Worm (Caenorhabditis elegans) whole organism, L4 larva: ENCODE data around the gene F22E5.12.
A peak's percentile ranks its signal among the peaks of the same experiment; 100 is the strongest.

Experiments
- F26F4.8 ChIP-seq: fragments of 200-800 bp; sonication (Bioruptor generic); conservative IDR thresholded peaks from 2 replicates; pipeline ENCODE4 v1.3.6; 2022; ENCODE audit warnings: missing genetic modification characterization, missing compliant biosample characterization
- F37D6.2 ChIP-seq: sonication (generic microtip); optimal IDR thresholded peaks from 2 replicates; lab custom pipeline; 2016; ENCODE audit warnings: mild to moderate bottlenecking, missing genetic modification characterization, missing compliant biosample characterization
- Y105C5A.15 ChIP-seq: fragments of 200-800 bp; sonication (Bioruptor generic); IDR thresholded peaks from 2 replicates; pipeline ENCODE4 v1.3.6; 2022; ENCODE audit warnings: missing genetic modification characterization, missing compliant biosample characterization
- aha-1 ChIP-seq: fragments of 150-350 bp; peaks from one replicate; lab custom pipeline; 2014; ENCODE audit warnings: missing biosample characterization, missing genetic modification characterization
- ceh-20 ChIP-seq: fragments of 200-800 bp; sonication (Bioruptor generic); IDR thresholded peaks from 2 replicates; pipeline ENCODE4 v1.3.6; 2022; ENCODE audit warnings: missing genetic modification reagents, missing genetic modification characterization, missing compliant biosample characterization
- ceh-28 ChIP-seq: fragments of 150-350 bp; optimal IDR thresholded peaks from 2 replicates; lab custom pipeline; 2014; ENCODE audit warnings: missing biosample characterization, missing genetic modification reagents, missing genetic modification characterization
- ceh-62 ChIP-seq: sonication (generic microtip); optimal IDR thresholded peaks from 2 replicates; lab custom pipeline; 2017; ENCODE audit warnings: missing biosample characterization, missing genetic modification characterization
- ceh-82 ChIP-seq: sonication (generic microtip); optimal IDR thresholded peaks from 2 replicates; lab custom pipeline; 2017; ENCODE audit warnings: missing biosample characterization, missing genetic modification characterization
- ces-1 ChIP-seq: fragments of 150-350 bp; sonication (generic microtip); optimal IDR thresholded peaks from 4 replicates; lab custom pipeline; 2014; ENCODE audit warnings: missing biosample characterization, missing genetic modification reagents, missing genetic modification characterization
- daf-19 ChIP-seq: fragments of 200-800 bp; sonication (Bioruptor generic); conservative IDR thresholded peaks from 2 replicates; pipeline ENCODE4 v1.3.6; 2022; ENCODE audit warnings: missing genetic modification characterization, missing compliant biosample characterization
- dmd-8 ChIP-seq: fragments of 200-800 bp; sonication (Bioruptor generic); IDR thresholded peaks from 2 replicates; pipeline ENCODE4 v1.3.6; 2022; ENCODE audit warnings: missing genetic modification characterization, missing compliant biosample characterization
- egl-43 ChIP-seq: fragments of 200-800 bp; sonication (Bioruptor generic); IDR thresholded peaks from 2 replicates; pipeline ENCODE4 v1.3.6; 2022; ENCODE audit warnings: missing genetic modification reagents, missing genetic modification characterization, missing compliant biosample characterization
- hif-1 ChIP-seq, 2 experiments: sonication (generic microtip); optimal IDR thresholded peaks; 2 replicates each; lab custom pipeline; 2016 to 2017; ENCODE audit warnings: missing compliant biosample characterization in 2 of 2, missing genetic modification characterization in 2 of 2, missing genetic modification reagents in 2 of 2, missing genotype in 2 of 2, mild to moderate bottlenecking in 1 of 2
- lim-7 ChIP-seq: fragments of 200-800 bp; sonication (Bioruptor generic); IDR thresholded peaks from 2 replicates; pipeline ENCODE4 v1.3.6; 2022; ENCODE audit warnings: missing genetic modification characterization, missing compliant biosample characterization
- lin-38 ChIP-seq: fragments of 200-800 bp; sonication (Bioruptor generic); IDR thresholded peaks from 2 replicates; pipeline ENCODE4 v1.3.6; 2022; ENCODE audit warnings: missing genetic modification reagents, missing genetic modification characterization, missing compliant biosample characterization
- lin-39 ChIP-seq: fragments of 150-350 bp; optimal IDR thresholded peaks from 2 replicates; lab custom pipeline; 2014; ENCODE audit warnings: missing biosample characterization, missing genetic modification reagents, missing genetic modification characterization
- mdl-1 ChIP-seq, 2 experiments: fragments of 150-350 bp in 1 of 2; sonication (generic microtip) in 1 of 2; optimal IDR thresholded peaks; 2 replicates each; lab custom pipeline; 2014 to 2017; ENCODE audit warnings: missing biosample characterization in 2 of 2, missing genetic modification characterization in 2 of 2
- mdt-29 ChIP-seq: fragments of 200-800 bp; sonication (Bioruptor generic); IDR thresholded peaks from 2 replicates; pipeline ENCODE4 v1.3.6; 2022; ENCODE audit warnings: missing genetic modification reagents, missing genetic modification characterization, missing compliant biosample characterization
- mep-1 ChIP-seq: fragments of 150-350 bp; sonication (generic microtip); optimal IDR thresholded peaks from 3 replicates; lab custom pipeline; 2014; ENCODE audit warnings: missing biosample characterization, missing genetic modification characterization
- nhr-102 ChIP-seq: sonication (generic microtip); optimal IDR thresholded peaks from 2 replicates; lab custom pipeline; 2016; ENCODE audit warnings: mild to moderate bottlenecking, missing genetic modification characterization, moderate library complexity, missing compliant biosample characterization
- nhr-25 ChIP-seq: sonication (generic microtip); optimal IDR thresholded peaks from 2 replicates; lab custom pipeline; 2017; ENCODE audit warnings: missing genetic modification characterization, mild to moderate bottlenecking, missing compliant biosample characterization, antibody characterized with exemption, moderate library complexity, borderline replicate concordance; ENCODE audit not compliant: insufficient read depth
- nhr-6 ChIP-seq: fragments of 150-350 bp; optimal IDR thresholded peaks from 2 replicates; lab custom pipeline; 2014; ENCODE audit warnings: missing biosample characterization, missing genetic modification characterization
- saeg-2 ChIP-seq: fragments of 200-800 bp; sonication (Bioruptor generic); IDR thresholded peaks from 2 replicates; pipeline ENCODE4 v1.3.6; 2022; ENCODE audit warnings: missing genetic modification reagents, missing genetic modification characterization, missing compliant biosample characterization
- sdz-12 ChIP-seq: fragments of 200-800 bp; sonication (Bioruptor generic); optimal IDR thresholded peaks from 2 replicates; lab custom pipeline; 2018; ENCODE audit warnings: mild to moderate bottlenecking, missing genetic modification characterization, missing compliant biosample characterization
- set-16 ChIP-seq: fragments of 200-800 bp; sonication (Bioruptor generic); IDR thresholded peaks from 2 replicates; pipeline ENCODE4 v1.3.6; 2022; ENCODE audit warnings: missing genetic modification reagents, missing genetic modification characterization, missing compliant biosample characterization
- tra-1 ChIP-seq: fragments of 200-800 bp; sonication (Bioruptor generic); IDR thresholded peaks from 2 replicates; pipeline ENCODE4 v1.3.6; 2022; ENCODE audit warnings: missing genetic modification reagents, missing genetic modification characterization, missing compliant biosample characterization
- unc-39 ChIP-seq: sonication (generic microtip); optimal IDR thresholded peaks from 2 replicates; lab custom pipeline; 2017; ENCODE audit warnings: missing biosample characterization, missing genetic modification characterization
- ztf-11 ChIP-seq: fragments of 150-350 bp; optimal IDR thresholded peaks from 2 replicates; lab custom pipeline; 2014; ENCODE audit warnings: missing biosample characterization, missing genetic modification characterization
- ztf-7 ChIP-seq: fragments of 150-350 bp; optimal IDR thresholded peaks from 2 replicates; lab custom pipeline; 2014; ENCODE audit warnings: missing biosample characterization, missing genetic modification characterization

F22E5.12 gene

DNA sequence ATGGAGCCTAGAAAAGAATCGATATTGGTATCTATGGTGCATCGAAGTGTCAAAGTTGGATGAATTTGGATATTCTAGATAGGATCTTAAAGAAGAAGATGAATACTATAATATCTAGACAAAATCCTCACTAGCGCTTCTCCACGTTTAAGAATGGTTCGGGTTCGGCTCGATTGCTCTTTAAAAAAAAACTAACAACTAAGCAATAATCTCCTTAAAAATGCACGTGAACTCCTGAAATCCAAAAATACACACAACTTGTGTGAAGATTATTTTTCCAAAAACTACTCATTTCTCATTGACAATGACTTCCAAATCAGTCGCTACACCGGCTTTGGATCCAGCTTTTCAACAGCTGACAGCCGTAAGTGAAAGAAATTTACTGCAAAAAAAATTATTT is 15.5 kb downstream of the F22E5.12 start, which contains the start of gene D2062.1:
TSS of gene D2062.1 (plus strand) at position 301 of the 400 bp plus-strand sequence.
- TF ChIP-seq ces-1 (GFP tag; lab: Kevin White, UChicago) (no peak), nhr-6 (no peak)

DNA sequence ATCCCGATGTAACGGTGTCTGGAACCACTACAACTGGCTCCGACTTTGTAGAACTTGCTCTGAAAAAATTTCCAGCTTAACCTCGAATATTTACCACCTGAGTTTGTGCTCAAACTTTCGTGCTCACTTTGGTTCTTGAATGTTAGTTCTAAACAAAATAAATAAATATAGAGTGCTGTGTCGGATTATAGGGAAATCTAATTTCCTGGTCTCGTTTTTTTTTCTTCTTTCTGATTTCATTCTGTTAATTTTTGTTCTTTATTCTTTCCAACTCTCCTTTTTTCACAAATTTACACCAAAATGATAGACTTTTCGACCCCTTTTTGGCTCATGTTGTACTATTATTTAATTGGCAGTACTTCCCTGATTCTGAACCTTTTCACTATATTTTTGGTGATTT is 17.4 kb downstream of the F22E5.12 start, which contains the start of gene sri-37:
TSS of gene sri-37 (plus strand) at position 301 of the 400 bp plus-strand sequence.
- TF ChIP-seq mep-1 (tag; lab: Kevin White, UChicago) (no peak), lin-38 (GFP tag; lab: Robert Waterston, UW) (no peak), tra-1 (no peak)

DNA sequence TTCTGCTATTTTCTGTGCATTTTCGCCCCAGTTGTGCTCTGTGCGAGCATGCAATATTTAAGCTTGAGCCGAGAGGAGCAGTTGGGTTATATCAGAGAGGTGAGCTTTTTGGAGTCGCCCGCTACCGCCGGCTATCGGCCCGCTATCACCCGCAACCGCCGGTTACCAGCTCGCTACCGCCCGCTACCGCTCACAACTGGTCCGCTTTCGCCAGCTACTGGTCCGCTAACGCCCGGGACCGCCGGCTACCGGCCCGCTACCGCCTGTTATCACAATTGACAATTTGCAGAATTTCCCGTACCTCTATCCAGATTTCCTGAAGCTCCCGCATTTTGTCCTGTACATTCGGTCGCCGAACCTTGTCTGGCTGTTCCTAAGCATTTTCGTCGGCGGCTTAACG is 18.3 kb downstream of the F22E5.12 start:
- TF ChIP-seq set-16 (GFP tag; lab: Robert Waterston, UW) (peak; percentile 91), tra-1 (no peak), egl-43 (GFP tag; lab: Robert Waterston, UW) (peak; percentile 67; the same call in 1 of the 2 replicates), nhr-102 (tag; lab: Kevin White, UChicago) (no peak), F26F4.8 (GFP tag; lab: Robert Waterston, UW) (0 out of 2 replicates have a peak, but pooled peaks have one; percentile 26), mdt-29 (GFP tag; lab: Robert Waterston, UW) (no peak), mep-1 (tag; lab: Kevin White, UChicago) (no peak), nhr-25 (tag; lab: Kevin White, UChicago) (no peak), lin-39 (tag; lab: Kevin White, UChicago) (no peak)

DNA sequence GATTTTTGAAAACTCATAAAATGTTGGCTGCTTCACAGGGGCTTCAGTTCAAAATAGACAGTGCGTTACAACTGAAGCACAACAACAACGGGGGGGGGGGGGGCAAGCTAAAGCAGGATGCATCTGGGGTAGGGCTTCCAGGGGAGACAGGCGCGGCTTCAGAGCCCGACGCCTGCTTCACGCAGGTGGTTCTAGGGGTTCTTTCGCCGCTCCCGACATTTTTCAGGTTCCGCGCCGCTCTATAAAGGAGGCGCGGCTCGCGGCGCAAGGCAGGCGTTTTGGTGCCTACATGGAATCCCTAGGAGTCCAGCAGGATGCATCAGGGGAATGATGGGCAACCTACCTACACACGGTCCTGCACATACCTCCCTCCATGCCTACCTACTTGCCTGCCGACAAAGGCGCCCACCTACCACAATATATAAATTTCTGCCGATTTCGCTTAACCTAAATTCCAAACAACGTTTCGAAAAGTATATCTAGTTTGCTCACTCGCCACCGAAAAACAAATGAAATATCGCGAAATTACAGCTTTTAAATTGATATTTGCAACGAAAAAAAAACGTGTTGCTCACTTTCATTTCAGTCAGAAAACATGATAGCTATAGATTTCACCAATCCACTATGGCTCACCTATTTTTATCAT is 19.4 kb downstream of the F22E5.12 start, which contains the start of gene sri-71:
TSS of gene sri-71 (plus strand) at position 596 of the 646 bp plus-strand sequence.
- TF ChIP-seq sdz-12 (GFP tag; lab: Kevin White, UChicago) (no peak), set-16 (GFP tag; lab: Robert Waterston, UW) (peak; percentile 93), unc-39 (tag; lab: Kevin White, UChicago) (no peak), ceh-20 (GFP tag; lab: Robert Waterston, UW) (no peak), aha-1 (tag; lab: Kevin White, UChicago) (peak; percentile 10), saeg-2 (GFP tag; lab: Robert Waterston, UW) (no peak), F37D6.2 (tag; lab: Kevin White, UChicago) (no peak), egl-43 (GFP tag; lab: Robert Waterston, UW) (peak; percentile 65; the same call in 1 of the 2 replicates), mdl-1 (tag; optimal IDR thresholded peaks at IDR 0.05; lab: Kevin White, UChicago) (no peak)

DNA sequence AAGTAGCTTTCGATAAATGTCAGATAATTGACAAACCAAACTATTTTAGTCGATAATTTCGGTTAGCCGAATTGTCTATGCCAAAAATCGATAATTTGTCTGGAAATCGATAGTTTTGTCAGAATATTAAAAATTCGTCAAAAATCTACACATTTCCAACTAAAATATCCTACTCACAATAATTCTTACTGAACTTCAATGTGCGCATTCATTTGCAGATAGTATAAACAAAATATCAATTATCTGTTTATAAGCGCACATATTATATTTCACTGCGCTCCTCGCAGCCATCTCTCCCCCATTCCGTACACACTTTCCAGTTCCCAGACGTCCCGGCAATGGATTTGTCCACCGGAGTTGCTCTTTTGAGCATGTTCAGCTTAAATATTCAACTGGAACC is 21.9 kb downstream of the F22E5.12 start, which contains the start of gene lgc-28:
TSS of gene lgc-28 (plus strand) at position 301 of the 400 bp plus-strand sequence.
- no peak for TF ChIP-seq lim-7 (GFP tag; lab: Robert Waterston, UW)
- TF ChIP-seq dmd-8 (GFP tag; lab: Robert Waterston, UW), result no peak
- TF ChIP-seq, all 104 proteins: peak for 0

DNA sequence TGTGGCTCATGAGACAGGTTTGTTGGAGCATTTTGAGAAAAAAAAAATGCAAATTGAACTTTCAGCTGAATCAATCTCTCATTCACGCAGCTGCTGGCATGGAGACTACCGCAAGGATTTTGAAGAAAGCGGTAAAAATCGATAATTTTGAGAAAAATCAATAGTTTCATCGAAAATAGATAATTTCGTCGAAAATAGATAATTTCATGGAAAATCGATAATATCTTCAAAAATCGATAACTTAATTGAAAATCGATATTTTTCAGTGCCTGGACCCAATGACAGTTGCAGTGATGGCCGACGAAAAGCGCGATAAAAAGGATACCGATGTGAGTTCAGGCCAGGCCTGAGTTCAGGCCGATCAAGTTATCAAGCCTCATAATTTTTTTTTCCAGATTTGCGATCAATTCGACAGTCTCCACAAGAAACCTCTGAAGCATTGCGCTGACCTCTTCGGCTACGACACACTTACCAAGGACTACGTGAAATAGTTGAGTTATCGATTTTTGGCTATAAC is 23.7 kb downstream of the F22E5.12 start, which contains the start of gene D2062.4:
TSS of gene D2062.4 (plus strand) at position 467 of the 517 bp plus-strand sequence.
- TF ChIP-seq ceh-28 (tag; lab: Kevin White, UChicago), result peak; percentile 61

DNA sequence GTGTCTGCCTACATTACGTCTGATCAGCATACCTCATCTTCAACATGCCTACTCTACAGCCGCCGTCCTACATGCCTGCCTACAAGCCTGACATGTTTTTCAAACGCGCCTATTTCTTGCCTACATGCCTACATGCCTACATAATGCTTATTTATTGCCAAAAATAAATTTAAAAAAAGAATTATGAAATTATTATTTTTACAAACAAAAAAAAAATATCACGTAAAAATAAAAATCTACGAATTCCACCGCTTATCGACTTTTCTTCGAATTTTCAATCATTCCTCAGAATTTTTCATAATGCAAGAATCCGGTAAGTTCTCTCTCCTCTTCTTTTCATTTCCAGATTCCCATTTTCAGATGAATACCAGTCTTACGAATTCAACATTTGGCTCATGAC is 24.2 kb downstream of the F22E5.12 start, which contains the start of gene D2062.5:
TSS of gene D2062.5 (plus strand) at position 301 of the 400 bp plus-strand sequence.
- TF ChIP-seq set-16 (GFP tag; lab: Robert Waterston, UW) (no peak), Y105C5A.15 (GFP tag; lab: Robert Waterston, UW) (no peak), ztf-7 (tag; lab: Kevin White, UChicago) (no peak), ceh-62 (no peak), unc-39 (tag; lab: Kevin White, UChicago) (no peak), ztf-11 (tag; lab: Kevin White, UChicago) (no peak), daf-19 (GFP tag; lab: Robert Waterston, UW) (no peak), ceh-82 (tag; lab: Kevin White, UChicago) (no peak), hif-1 (tag; optimal IDR thresholded peaks at IDR 0.05; lab: Kevin White, UChicago) (no peak)
